ENCODE assay signal across 2 fruit fly cellular contexts in the genomic region with DNA sequence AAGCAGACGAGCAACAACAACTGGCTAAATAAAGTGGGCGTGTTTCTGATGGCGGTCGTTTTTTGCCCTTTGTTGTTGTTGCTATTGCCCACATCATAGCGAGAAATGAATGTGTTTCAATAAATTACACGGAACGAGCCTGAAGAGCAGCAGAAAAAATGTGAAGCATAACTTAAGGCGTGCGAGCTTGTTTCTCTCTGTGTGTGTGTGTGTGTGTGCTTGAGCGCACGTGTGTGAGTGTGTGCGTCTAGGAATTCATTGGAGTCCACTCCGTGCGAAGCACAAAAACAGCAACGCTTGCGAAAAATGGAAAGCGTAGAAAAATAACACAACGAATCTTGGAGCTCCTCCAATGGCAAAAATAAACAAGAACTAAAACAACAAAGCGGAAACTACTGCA.
TF ChIP-seq lines count a peak whose summit lies in the region.

No protein-coding gene starts in this region.

- TF ChIP-seq CTCF in whole organism, embryonic (GFP tag; optimal IDR thresholded peaks at IDR 0.05; lab: Kevin White, UChicago): no peak

TF ChIP-seq in whole organism, embryonic, 481 proteins besides CTCF, POLR2A, EP300 and RAD21:
- TF ChIP-seq Med (GFP tag; lab: Kevin White, UChicago): peak; percentile 39
- TF ChIP-seq sc (optimal IDR thresholded peaks at IDR 0.05; lab: Kevin White, UChicago): no peak
- no peak for TF ChIP-seq sc (GFP tag; optimal IDR thresholded peaks at IDR 0.05; lab: Kevin White, UChicago)
- 0 out of 2 replicates have a peak, but pooled peaks have one; percentile 18 for TF ChIP-seq Rfx (GFP tag; IDR thresholded peaks at IDR 0.05; lab: Robert Waterston, UW)
- no peak for TF ChIP-seq CG8290 (GFP tag; optimal IDR thresholded peaks at IDR 0.05; lab: Kevin White, UChicago)
- TF ChIP-seq CG8290 (tag; optimal IDR thresholded peaks at IDR 0.05; lab: Kevin White, UChicago): peak; percentile 45 to 59
- no peak for TF ChIP-seq Lim3 (GFP tag; IDR thresholded peaks at IDR 0.05; lab: Robert Waterston, UW)
- peak; percentile 24 for TF ChIP-seq abd-A (tag; optimal IDR thresholded peaks at IDR 0.05; lab: Kevin White, UChicago)

TF ChIP-seq in whole organism, wandering third instar larva, 38 proteins besides CTCF, POLR2A, EP300 and RAD21:
- no peak for TF ChIP-seq Abd-B (GFP tag; optimal IDR thresholded peaks at IDR 0.05; lab: Kevin White, UChicago)
- no peak for TF ChIP-seq CG9705 (GFP tag; optimal IDR thresholded peaks at IDR 0.05; lab: Kevin White, UChicago)
- TF ChIP-seq h (GFP tag; optimal IDR thresholded peaks at IDR 0.05; lab: Kevin White, UChicago): no peak
- TF ChIP-seq N (GFP tag; optimal IDR thresholded peaks at IDR 0.05; lab: Kevin White, UChicago): no peak
- TF ChIP-seq Dfd (GFP tag; optimal IDR thresholded peaks at IDR 0.05; lab: Kevin White, UChicago): peak; percentile 56
- no peak for TF ChIP-seq dl (GFP tag; optimal IDR thresholded peaks at IDR 0.05; lab: Kevin White, UChicago; ENCODE audit: insufficient read depth in 1 of 2, partially characterized antibody in 2 of 2)

Comparison
In these comparisons a context has a peak if more than half of its experiments do, and no peak if none do; other contexts are left out.
1. Of the 10 proteins assayed by ChIP-seq in both whole organism, embryonic and whole organism, wandering third instar larva: peak only in whole organism, embryonic: none; only in whole organism, wandering third instar larva: Dfd; in both: none; in neither: 9.